Fruit fly (Drosophila melanogaster) ovary, adult (tissue): ENCODE data around the gene CG34451.

ENCODE experiments used
- CG17801 ChIP-seq: fragments of 200-800 bp; optimal IDR thresholded peaks from 2 replicates; lab custom pipeline; 2019; ENCODE audit warnings: missing biosample characterization, mild to moderate bottlenecking, missing genetic modification characterization, moderate library complexity; ENCODE audit not compliant: partially characterized antibody

Gene CG34451

dm6 chr3L:15659341-15659740 is 32.5 kb downstream of the CG34451 start, which contains the start of the genes Eig71Eh and Eig71Ei:
Gene Eig71Eh, minus strand, starts transcription at chr3L:15659441.
Gene Eig71Ei, plus strand, starts transcription at chr3L:15659707.
- TF ChIP-seq CG17801 (GFP tag; lab: Kevin White, UChicago) = no peak

- TF ChIP-seq CG17801 (GFP tag; lab: Kevin White, UChicago) = no peak
These were observed 34.6 kb downstream of the CG34451 start, which contains the start of the genes Eig71Ef and Eig71Eg for dm6 chr3L:15657290-15657689. Gene Eig71Ef, minus strand, starts transcription at chr3L:15657390. Gene Eig71Eg, plus strand, starts transcription at chr3L:15657628.

dm6 chr3L:15655910-15656309 is 36.0 kb downstream of the CG34451 start, which contains the start of gene Eig71Ee:
Gene Eig71Ee, minus strand, starts transcription at chr3L:15656010.
- TF ChIP-seq CG17801 (GFP tag; lab: Kevin White, UChicago) = no peak

- no peak for TF ChIP-seq CG17801 (GFP tag; lab: Kevin White, UChicago)
These were observed 39.7 kb downstream of the CG34451 start, which contains the start of the genes Eig71Ec and Eig71Ed for dm6 chr3L:15652154-15652553. Gene Eig71Ec, minus strand, starts transcription at chr3L:15652254. Gene Eig71Ed, plus strand, starts transcription at chr3L:15652537.

dm6 chr3L:15650552-15650951 is 41.3 kb downstream of the CG34451 start, which contains the start of gene CG43084:
Gene CG43084, plus strand, starts transcription at chr3L:15650852.
- TF ChIP-seq CG17801 (GFP tag; lab: Kevin White, UChicago) = no peak

- TF ChIP-seq CG17801 (GFP tag; lab: Kevin White, UChicago) = no peak
These were observed 42.3 kb downstream of the CG34451 start, which contains the start of the genes Eig71Ea and Eig71Eb for dm6 chr3L:15649561-15649960. Gene Eig71Ea, minus strand, starts transcription at chr3L:15649661. Gene Eig71Eb, plus strand, starts transcription at chr3L:15649936.

- no peak for TF ChIP-seq CG17801 (GFP tag; lab: Kevin White, UChicago)
These were observed 43.9 kb downstream of the CG34451 start, which contains the start of the genes comm3 and CG43083 for dm6 chr3L:15647712-15648621. Gene comm3, minus strand, starts transcription at chr3L:15647762. Gene CG43083, plus strand, starts transcription at chr3L:15648571.

dm6 chr3L:15646182-15646581 is 45.7 kb downstream of the CG34451 start:
- no peak for TF ChIP-seq CG17801 (GFP tag; lab: Kevin White, UChicago)

- TF ChIP-seq CG17801 (GFP tag; lab: Kevin White, UChicago) = no peak
These were observed 50.3 kb downstream of the CG34451 start for dm6 chr3L:15641590-15642019.

- no peak for TF ChIP-seq CG17801 (GFP tag; lab: Kevin White, UChicago)
These were observed 51.9 kb downstream of the CG34451 start for dm6 chr3L:15639978-15640377.

dm6 chr3L:15638524-15638923 is 53.3 kb downstream of the CG34451 start:
- no peak for TF ChIP-seq CG17801 (GFP tag; lab: Kevin White, UChicago)
